Fruit fly (Drosophila melanogaster) S2 (cell line): ENCODE data around the gene wnd.

ENCODE experiments used
- CG8478 ChIP-seq: fragments of >200 bp; optimal IDR thresholded peaks from 2 replicates; lab custom pipeline; 2018
- CTCF ChIP-seq, 2 experiments: fragments of >200 bp; optimal IDR thresholded peaks; 2 replicates each; lab custom pipeline; 2018

- TF ChIP-seq CTCF (optimal IDR thresholded peaks at IDR 0.05; lab: Kevin White, UChicago) (no peak), CG8478 (lab: Kevin White, UChicago) (no peak)
Measured at dm6 chr3L:19575650-19576049, 59.9 kb downstream of the wnd start.
